Worm (Caenorhabditis elegans): ENCODE results near the gene F28F8.7.
"Not testable (repeated sequence)": the region's sequence is repeated elsewhere in the genome, so short reads cannot be mapped to it uniquely, and the experiment has no call there.

Gene F28F8.7

ce11 chrV:15599762-15600161 is 9.3 kb upstream of the F28F8.7 start, which contains the start of gene B0391.14:
B0391.14 (minus strand) TSS chrV:15599862.
- not testable (repeated sequence) for TF ChIP-seq klf-2 (GFP tag; conservative IDR thresholded peaks at IDR 0.05); ztf-23 (GFP tag; IDR thresholded peaks at IDR 0.05); med-1 (GFP tag; optimal IDR thresholded peaks at IDR 0.05; ENCODE audit: insufficient read depth)

ce11 chrV:15594573-15594972 is 4.2 kb upstream of the F28F8.7 start, which contains the start of gene fbxa-139:
fbxa-139 (minus strand) TSS chrV:15594673.
- TF ChIP-seq flt-1 (GFP tag; IDR thresholded peaks at IDR 0.05): no peak
- TF ChIP-seq ref-1 (GFP tag; conservative IDR thresholded peaks at IDR 0.05): no peak
- TF ChIP-seq cog-1 (tag; optimal IDR thresholded peaks at IDR 0.05): no peak
- TF ChIP-seq T22C8.4 (GFP tag; IDR thresholded peaks at IDR 0.05): no peak

DNA sequence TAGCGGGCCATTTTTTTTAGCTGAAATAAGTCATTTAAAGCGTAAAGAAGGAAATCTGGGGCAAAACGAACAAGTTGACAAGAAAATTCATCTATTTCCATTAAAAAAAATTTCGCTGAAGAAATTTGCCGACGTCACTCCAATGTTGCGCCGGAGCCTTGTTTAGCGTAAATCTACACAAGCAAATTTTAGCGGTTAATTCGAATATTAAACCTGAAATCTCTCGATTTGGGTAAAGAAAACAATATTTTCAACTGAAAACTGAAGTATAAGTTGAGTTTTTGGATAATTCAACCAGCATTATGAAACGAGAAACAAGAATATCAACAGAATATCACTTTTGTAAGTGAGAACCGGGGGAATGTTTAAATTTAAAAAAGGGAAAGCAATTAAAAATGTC is 12.0 kb downstream of the F28F8.7 start, which contains the start of gene F28F8.9:
F28F8.9 (minus strand) TSS at position 288 of the 400 bp plus-strand sequence.
- TF ChIP-seq T22C8.4 (GFP tag; IDR thresholded peaks at IDR 0.05) (no peak), flt-1 (GFP tag; IDR thresholded peaks at IDR 0.05) (no peak), tab-1 (GFP tag; IDR thresholded peaks at IDR 0.05) (no peak), klf-2 (GFP tag; conservative IDR thresholded peaks at IDR 0.05) (no peak), ref-1 (GFP tag; conservative IDR thresholded peaks at IDR 0.05) (no peak), cog-1 (tag; optimal IDR thresholded peaks at IDR 0.05) (no peak), ztf-23 (GFP tag; IDR thresholded peaks at IDR 0.05) (no peak), ztf-29 (GFP tag; IDR thresholded peaks at IDR 0.05) (no peak), med-1 (GFP tag; optimal IDR thresholded peaks at IDR 0.05; ENCODE audit: insufficient read depth) (no peak)

- TF ChIP-seq cog-1 (tag; optimal IDR thresholded peaks at IDR 0.05) (no peak), ztf-23 (GFP tag; IDR thresholded peaks at IDR 0.05) (no peak), tab-1 (GFP tag; IDR thresholded peaks at IDR 0.05) (no peak), flt-1 (GFP tag; IDR thresholded peaks at IDR 0.05) (no peak), klf-2 (GFP tag; conservative IDR thresholded peaks at IDR 0.05) (no peak), T22C8.4 (GFP tag; IDR thresholded peaks at IDR 0.05) (no peak), ref-1 (GFP tag; conservative IDR thresholded peaks at IDR 0.05) (no peak), ztf-29 (GFP tag; IDR thresholded peaks at IDR 0.05) (no peak), med-1 (GFP tag; optimal IDR thresholded peaks at IDR 0.05; ENCODE audit: insufficient read depth) (no peak)
These were observed 13.0 kb downstream of the F28F8.7 start, which contains the start of gene atx-3 for ce11 chrV:15577395-15577896. atx-3 (minus strand) TSS chrV:15577445.

DNA sequence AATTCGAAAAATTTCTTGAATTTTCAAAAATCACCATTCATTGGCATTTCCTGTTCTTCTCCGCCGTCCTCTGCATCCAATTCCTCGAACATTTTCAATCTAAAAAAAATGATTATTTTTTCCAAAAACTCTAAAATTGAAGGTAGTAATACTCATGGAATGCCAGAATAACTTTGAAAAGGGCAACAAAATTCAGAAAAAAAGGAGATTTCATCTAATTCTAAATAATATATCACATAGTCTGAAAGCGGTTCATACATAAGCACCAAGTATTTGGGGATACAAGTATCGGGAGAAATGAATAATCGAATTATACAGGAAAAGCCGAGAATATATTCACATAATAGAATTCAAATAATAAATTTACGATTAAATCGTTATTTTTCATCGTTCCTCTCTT is 15.1 kb downstream of the F28F8.7 start, which contains the start of gene mdt-28:
mdt-28 (minus strand) TSS at position 101 of the 400 bp plus-strand sequence.
- TF ChIP-seq ztf-29 (GFP tag; IDR thresholded peaks at IDR 0.05) (no peak), tab-1 (GFP tag; IDR thresholded peaks at IDR 0.05) (no peak), T22C8.4 (GFP tag; IDR thresholded peaks at IDR 0.05) (no peak), ref-1 (GFP tag; conservative IDR thresholded peaks at IDR 0.05) (no peak), cog-1 (tag; optimal IDR thresholded peaks at IDR 0.05) (no peak), klf-2 (GFP tag; conservative IDR thresholded peaks at IDR 0.05) (no peak), flt-1 (GFP tag; IDR thresholded peaks at IDR 0.05) (no peak), ztf-23 (GFP tag; IDR thresholded peaks at IDR 0.05) (no peak), med-1 (GFP tag; optimal IDR thresholded peaks at IDR 0.05; ENCODE audit: insufficient read depth) (no peak)

- no peak for TF ChIP-seq cog-1 (tag; optimal IDR thresholded peaks at IDR 0.05)
- TF ChIP-seq flt-1 (GFP tag; IDR thresholded peaks at IDR 0.05): no peak
- TF ChIP-seq T22C8.4 (GFP tag; IDR thresholded peaks at IDR 0.05): no peak
- TF ChIP-seq ztf-23 (GFP tag; IDR thresholded peaks at IDR 0.05): no peak
- no peak for TF ChIP-seq tab-1 (GFP tag; IDR thresholded peaks at IDR 0.05)
- no peak for TF ChIP-seq klf-2 (GFP tag; conservative IDR thresholded peaks at IDR 0.05)
- TF ChIP-seq ref-1 (GFP tag; conservative IDR thresholded peaks at IDR 0.05): no peak
- no peak for TF ChIP-seq med-1 (GFP tag; optimal IDR thresholded peaks at IDR 0.05; ENCODE audit: insufficient read depth)
- no peak for TF ChIP-seq ztf-29 (GFP tag; IDR thresholded peaks at IDR 0.05)
These were observed 17.8 kb downstream of the F28F8.7 start, which contains the start of gene fbxa-94 for ce11 chrV:15572613-15573012. fbxa-94 (plus strand) TSS chrV:15572913.

ce11 chrV:15571006-15571526 is 19.4 kb downstream of the F28F8.7 start, which contains the start of gene fbxa-95:
fbxa-95 (plus strand) TSS chrV:15571476.
- TF ChIP-seq med-1 (GFP tag; optimal IDR thresholded peaks at IDR 0.05; ENCODE audit: insufficient read depth): no peak
- TF ChIP-seq ref-1 (GFP tag; conservative IDR thresholded peaks at IDR 0.05): no peak
- TF ChIP-seq cog-1 (tag; optimal IDR thresholded peaks at IDR 0.05): no peak
- TF ChIP-seq ztf-23 (GFP tag; IDR thresholded peaks at IDR 0.05): no peak
- no peak for TF ChIP-seq T22C8.4 (GFP tag; IDR thresholded peaks at IDR 0.05)
- no peak for TF ChIP-seq flt-1 (GFP tag; IDR thresholded peaks at IDR 0.05)
- no peak for TF ChIP-seq tab-1 (GFP tag; IDR thresholded peaks at IDR 0.05)
- no peak for TF ChIP-seq klf-2 (GFP tag; conservative IDR thresholded peaks at IDR 0.05)
- TF ChIP-seq ztf-29 (GFP tag; IDR thresholded peaks at IDR 0.05): no peak

DNA sequence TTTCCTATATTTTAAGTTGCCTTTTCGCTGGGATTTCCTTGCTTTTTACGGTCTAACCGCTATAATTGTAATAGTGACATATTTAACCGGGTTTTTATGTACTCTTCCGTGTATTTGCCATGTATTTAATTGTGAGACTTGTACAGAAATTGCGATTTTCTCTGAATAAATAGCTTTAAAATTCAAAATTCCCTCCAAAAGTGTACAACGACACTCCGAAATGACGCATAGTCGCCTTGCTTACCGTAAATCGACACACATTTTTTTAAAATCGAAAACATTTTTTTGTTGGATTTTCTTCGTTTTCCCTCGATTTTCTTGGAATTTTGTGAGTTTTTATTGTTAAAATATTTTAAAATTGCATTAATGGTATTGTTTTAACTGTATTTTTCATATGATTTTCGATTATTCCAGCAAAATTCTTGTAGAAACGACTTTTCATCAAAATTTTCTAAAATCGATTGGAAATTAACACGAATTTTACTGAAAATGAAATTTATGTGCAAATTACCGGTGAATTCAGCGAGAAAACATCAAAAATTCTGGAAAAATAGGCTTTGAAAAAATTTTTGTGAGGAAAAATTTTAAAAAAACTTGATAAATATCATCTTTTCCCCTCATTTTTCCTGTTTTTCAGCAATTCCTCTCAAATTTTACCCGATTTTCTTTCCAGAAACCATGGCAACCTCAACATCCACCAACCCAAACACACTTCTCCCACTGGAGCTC is 20.6 kb downstream of the F28F8.7 start, which contains the start of gene lsm-5:
lsm-5 (plus strand) TSS at position 679 of the 729 bp plus-strand sequence.
- TF ChIP-seq flt-1 (GFP tag; IDR thresholded peaks at IDR 0.05): no peak
- TF ChIP-seq T22C8.4 (GFP tag; IDR thresholded peaks at IDR 0.05): no peak
- TF ChIP-seq ref-1 (GFP tag; conservative IDR thresholded peaks at IDR 0.05): no peak
- no peak for TF ChIP-seq cog-1 (tag; optimal IDR thresholded peaks at IDR 0.05)
- no peak for TF ChIP-seq med-1 (GFP tag; optimal IDR thresholded peaks at IDR 0.05; ENCODE audit: insufficient read depth)
- no peak for TF ChIP-seq ztf-23 (GFP tag; IDR thresholded peaks at IDR 0.05)
- TF ChIP-seq klf-2 (GFP tag; conservative IDR thresholded peaks at IDR 0.05): no peak
- no peak for TF ChIP-seq tab-1 (GFP tag; IDR thresholded peaks at IDR 0.05)
- no peak for TF ChIP-seq ztf-29 (GFP tag; IDR thresholded peaks at IDR 0.05)

DNA sequence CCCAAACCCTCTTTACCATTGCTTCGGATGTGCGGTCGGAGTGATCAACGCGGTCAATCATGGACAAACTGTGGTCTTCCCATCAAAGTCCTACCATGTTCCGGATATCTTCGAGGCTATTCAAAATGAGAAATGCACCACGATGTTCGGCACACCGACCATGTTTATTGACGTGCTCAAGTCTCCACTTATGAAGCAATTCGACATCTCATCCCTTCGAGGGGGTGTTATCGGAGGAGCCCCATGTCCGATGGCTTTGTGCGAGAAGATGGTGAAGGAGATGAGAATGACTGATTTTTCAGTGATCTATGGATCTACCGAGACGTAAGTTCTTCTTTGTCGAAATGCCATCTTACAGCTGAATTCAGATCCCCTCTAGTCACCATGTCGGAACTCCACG is 22.0 kb downstream of the F28F8.7 start:
- no peak for TF ChIP-seq med-1 (GFP tag; optimal IDR thresholded peaks at IDR 0.05; ENCODE audit: insufficient read depth)
- TF ChIP-seq ztf-29 (GFP tag; IDR thresholded peaks at IDR 0.05): no peak
- no peak for TF ChIP-seq T22C8.4 (GFP tag; IDR thresholded peaks at IDR 0.05)
- no peak for TF ChIP-seq ref-1 (GFP tag; conservative IDR thresholded peaks at IDR 0.05)
- TF ChIP-seq flt-1 (GFP tag; IDR thresholded peaks at IDR 0.05): no peak
- TF ChIP-seq tab-1 (GFP tag; IDR thresholded peaks at IDR 0.05): no peak
- no peak for TF ChIP-seq klf-2 (GFP tag; conservative IDR thresholded peaks at IDR 0.05)
- TF ChIP-seq ztf-23 (GFP tag; IDR thresholded peaks at IDR 0.05): no peak
- TF ChIP-seq cog-1 (tag; optimal IDR thresholded peaks at IDR 0.05): no peak

Measured in whole organism, midembryonic.